Fruit fly (Drosophila melanogaster) whole organism, embryonic: ENCODE results near the gene sdk.
A peak's percentile ranks its signal among the peaks of the same experiment; 100 is the strongest.

Experiments
- Adf1 ChIP-seq: fragments of 200-800 bp; sonication (Bioruptor generic); IDR thresholded peaks from 2 replicates; pipeline ENCODE4 v1.3.6; 2022; ENCODE audit warnings: missing biosample characterization, missing genetic modification characterization
- Aef1 ChIP-seq: fragments of 200-800 bp; sonication (Bioruptor generic); IDR thresholded peaks from 3 replicates; pipeline ENCODE4 v1.3.6; 2022; ENCODE audit warnings: missing biosample characterization, missing genetic modification characterization
- Bgb ChIP-seq: fragments of 200-800 bp; sonication (Bioruptor generic); IDR thresholded peaks from 2 replicates; pipeline ENCODE4 v1.3.6; 2022; ENCODE audit warnings: missing biosample characterization, missing genetic modification characterization; ENCODE audit not compliant: partially characterized antibody
- CG10321 ChIP-seq: fragments of 200-800 bp; sonication (Bioruptor generic); IDR thresholded peaks from 2 replicates; pipeline ENCODE4 v1.3.6; 2022; ENCODE audit warnings: missing biosample characterization, missing genetic modification characterization
- CG12299 ChIP-seq: fragments of 200-800 bp; sonication (Bioruptor generic); optimal IDR thresholded peaks from 2 replicates; lab custom pipeline; 2018; ENCODE audit warnings: missing biosample characterization, mild to moderate bottlenecking, missing genetic modification characterization
- CG14965 ChIP-seq: fragments of 200-800 bp; sonication (Bioruptor generic); optimal IDR thresholded peaks from 2 replicates; lab custom pipeline; 2016; ENCODE audit warnings: missing biosample characterization, missing genetic modification characterization, borderline replicate concordance
- CG15479 ChIP-seq: fragments of 200-800 bp; sonication (Bioruptor generic); optimal IDR thresholded peaks from 3 replicates; lab custom pipeline; 2019; ENCODE audit warnings: missing biosample characterization, mild to moderate bottlenecking, missing genetic modification characterization, moderate library complexity
- CG1603 ChIP-seq: fragments of 200-800 bp; sonication (Bioruptor generic); optimal IDR thresholded peaks from 2 replicates; lab custom pipeline; 2019; ENCODE audit warnings: missing biosample characterization, mild to moderate bottlenecking, missing genetic modification characterization, moderate library complexity
- CG18262 ChIP-seq: fragments of 200-800 bp; optimal IDR thresholded peaks from 3 replicates; lab custom pipeline; 2019; ENCODE audit warnings: missing biosample characterization, mild to moderate bottlenecking, missing genetic modification characterization, moderate library complexity
- CG2199 ChIP-seq: fragments of 200-800 bp; sonication (Bioruptor generic); IDR thresholded peaks from 3 replicates; pipeline ENCODE4 v1.3.6; 2022; ENCODE audit warnings: missing biosample characterization, missing genetic modification characterization
- CG3065 ChIP-seq: fragments of 200-800 bp; sonication (Bioruptor generic); optimal IDR thresholded peaks from 2 replicates; lab custom pipeline; 2016; ENCODE audit warnings: missing biosample characterization, missing genetic modification characterization
- CG4854 ChIP-seq: fragments of 200-800 bp; sonication (Bioruptor generic); optimal IDR thresholded peaks from 2 replicates; lab custom pipeline; 2016; ENCODE audit warnings: missing biosample characterization, missing genetic modification characterization, inconsistent platforms
- CG5180 ChIP-seq: fragments of 200-800 bp; sonication (Bioruptor generic); optimal IDR thresholded peaks from 3 replicates; lab custom pipeline; 2017; ENCODE audit warnings: missing biosample characterization, missing genetic modification characterization, mild to moderate bottlenecking, moderate library complexity, missing genetic modification reagents
- CG7786 ChIP-seq: fragments of 200-800 bp; sonication (Bioruptor generic); optimal IDR thresholded peaks from 2 replicates; lab custom pipeline; 2016; ENCODE audit warnings: missing biosample characterization, missing genetic modification characterization
- CG7987 ChIP-seq: fragments of 200-800 bp; sonication (Bioruptor generic); optimal IDR thresholded peaks from 2 replicates; lab custom pipeline; 2018; ENCODE audit warnings: missing biosample characterization, mild to moderate bottlenecking, missing genetic modification characterization, moderate library complexity
- CG9876 ChIP-seq: fragments of 200-800 bp; sonication (Bioruptor generic); optimal IDR thresholded peaks from 2 replicates; lab custom pipeline; 2016; ENCODE audit warnings: missing biosample characterization, missing genetic modification characterization
- Dbx ChIP-seq: fragments of 200-800 bp; sonication (Bioruptor generic); IDR thresholded peaks from 3 replicates; pipeline ENCODE4 v1.3.6; 2022; ENCODE audit warnings: missing biosample characterization, missing genetic modification characterization
- Drgx ChIP-seq: fragments of 200-800 bp; sonication (Bioruptor generic); IDR thresholded peaks from 2 replicates; pipeline ENCODE4 v1.3.6; 2022; ENCODE audit warnings: missing biosample characterization, missing genetic modification characterization
- ERR ChIP-seq: fragments of 200-800 bp; sonication (Bioruptor generic); optimal IDR thresholded peaks from 2 replicates; lab custom pipeline; 2016; ENCODE audit warnings: missing biosample characterization, missing genetic modification characterization
- H15 ChIP-seq: fragments of 200-800 bp; sonication (Bioruptor generic); IDR thresholded peaks from 3 replicates; pipeline ENCODE4 v1.3.6; 2022; ENCODE audit warnings: missing biosample characterization, missing genetic modification characterization
- Hmr ChIP-seq: fragments of 200-800 bp; sonication (Bioruptor generic); optimal IDR thresholded peaks from 3 replicates; lab custom pipeline; 2017; ENCODE audit warnings: mild to moderate bottlenecking, missing biosample characterization, missing genetic modification reagents, missing genetic modification characterization
- Hr39 ChIP-seq: fragments of >200 bp; optimal IDR thresholded peaks from 2 replicates; lab custom pipeline; 2017
- Hr78 ChIP-seq, 2 experiments: fragments of 200-800 bp in 1 of 2; fragments of >200 bp in 1 of 2; sonication (Bioruptor generic) in 1 of 2; optimal IDR thresholded peaks; 2 replicates each; lab custom pipeline; 2017 to 2019; ENCODE audit warnings: missing biosample characterization in 2 of 2, missing genetic modification characterization in 2 of 2, mild to moderate bottlenecking in 1 of 2, moderate library complexity in 1 of 2
- Nf-YC ChIP-seq: fragments of 200-800 bp; optimal IDR thresholded peaks from 3 replicates; lab custom pipeline; 2019; ENCODE audit warnings: missing biosample characterization, mild to moderate bottlenecking, missing genetic modification characterization, moderate library complexity
- Pdp1 ChIP-seq, 2 experiments: fragments of 200-800 bp; sonication (Bioruptor generic); optimal IDR thresholded peaks; 3 replicates each; lab custom pipeline; 2016; ENCODE audit warnings: missing biosample characterization in 2 of 2, missing genetic modification characterization in 2 of 2, mild to moderate bottlenecking in 1 of 2, moderate library complexity in 1 of 2
- Spps ChIP-seq: fragments of 200-800 bp; sonication (Bioruptor generic); optimal IDR thresholded peaks from 2 replicates; lab custom pipeline; 2018; ENCODE audit warnings: missing biosample characterization, mild to moderate bottlenecking, missing genetic modification characterization
- TFAM ChIP-seq: fragments of 200-800 bp; sonication (Bioruptor generic); optimal IDR thresholded peaks from 2 replicates; lab custom pipeline; 2017; ENCODE audit warnings: missing biosample characterization, missing genetic modification characterization, inconsistent platforms
- bsh ChIP-seq, 2 experiments: fragments of 200-800 bp; sonication (Bioruptor generic); optimal IDR thresholded peaks; 2 replicates each; lab custom pipeline; 2017 to 2018; ENCODE audit warnings: mild to moderate bottlenecking in 2 of 2, missing biosample characterization in 2 of 2, missing genetic modification characterization in 2 of 2, moderate library complexity in 1 of 2
- cg ChIP-seq: fragments of 200-800 bp; sonication (Bioruptor generic); optimal IDR thresholded peaks from 3 replicates; lab custom pipeline; 2019; ENCODE audit warnings: missing biosample characterization, mild to moderate bottlenecking, missing genetic modification characterization, moderate library complexity
- chif ChIP-seq, 2 experiments: fragments of 200-800 bp; sonication (Bioruptor generic); optimal IDR thresholded peaks; 3 replicates each; lab custom pipeline; 2016; ENCODE audit warnings: missing biosample characterization in 2 of 2, missing genetic modification characterization in 2 of 2
- corto ChIP-seq: fragments of 200-800 bp; sonication (Bioruptor generic); optimal IDR thresholded peaks from 2 replicates; lab custom pipeline; 2016; ENCODE audit warnings: missing biosample characterization, mild to moderate bottlenecking, missing genetic modification characterization, moderate library complexity
- dmrt99B ChIP-seq: fragments of 200-800 bp; sonication (Bioruptor generic); optimal IDR thresholded peaks from 2 replicates; lab custom pipeline; 2018; ENCODE audit warnings: missing biosample characterization, mild to moderate bottlenecking, missing genetic modification characterization, moderate library complexity
- fru ChIP-seq: fragments of >200 bp; optimal IDR thresholded peaks from 2 replicates; lab custom pipeline; 2017
- ham ChIP-seq: fragments of 200-800 bp; sonication (Bioruptor generic); IDR thresholded peaks from 2 replicates; pipeline ENCODE4 v1.3.6; 2022; ENCODE audit warnings: missing biosample characterization, missing genetic modification characterization
- hbn ChIP-seq: fragments of 200-800 bp; sonication (Bioruptor generic); IDR thresholded peaks from 2 replicates; pipeline ENCODE4 v1.3.6; 2022; ENCODE audit warnings: missing biosample characterization, missing genetic modification characterization; ENCODE audit not compliant: partially characterized antibody
- insv ChIP-seq, 2 experiments: fragments of 200-800 bp; sonication (Bioruptor generic); optimal IDR thresholded peaks; 3 replicates each; lab custom pipeline; 2016 to 2018; ENCODE audit warnings: missing biosample characterization in 2 of 2, missing genetic modification characterization in 2 of 2
- jing ChIP-seq: fragments of 200-800 bp; sonication (Bioruptor generic); optimal IDR thresholded peaks from 2 replicates; lab custom pipeline; 2018; ENCODE audit warnings: missing biosample characterization, mild to moderate bottlenecking, missing genetic modification characterization
- kah ChIP-seq: fragments of 200-800 bp; sonication (Bioruptor generic); optimal IDR thresholded peaks from 2 replicates; lab custom pipeline; 2018; ENCODE audit warnings: missing biosample characterization, mild to moderate bottlenecking, missing genetic modification characterization
- lab ChIP-seq: fragments of 200-800 bp; sonication (Bioruptor generic); optimal IDR thresholded peaks from 3 replicates; lab custom pipeline; 2017; ENCODE audit warnings: missing biosample characterization, missing genetic modification characterization, mild to moderate bottlenecking, moderate library complexity, missing genetic modification reagents
- nau ChIP-seq: fragments of 200-800 bp; sonication (Bioruptor generic); optimal IDR thresholded peaks from 3 replicates; lab custom pipeline; 2017; ENCODE audit warnings: missing biosample characterization, mild to moderate bottlenecking, missing genetic modification characterization, missing genetic modification reagents
- org-1 ChIP-seq: fragments of 200-800 bp; sonication (Bioruptor generic); optimal IDR thresholded peaks from 2 replicates; lab custom pipeline; 2017; ENCODE audit warnings: missing biosample characterization, missing genetic modification characterization
- pb ChIP-seq: fragments of 200-800 bp; sonication (Bioruptor generic); optimal IDR thresholded peaks from 3 replicates; lab custom pipeline; 2016; ENCODE audit warnings: missing biosample characterization, missing genetic modification characterization
- psq ChIP-seq: fragments of 200-800 bp; sonication (Bioruptor generic); optimal IDR thresholded peaks from 2 replicates; lab custom pipeline; 2017; ENCODE audit warnings: missing biosample characterization, missing genetic modification characterization
- ro ChIP-seq: fragments of 200-800 bp; sonication (Bioruptor generic); IDR thresholded peaks from 2 replicates; pipeline ENCODE4 v1.3.6; 2022; ENCODE audit warnings: missing biosample characterization, missing genetic modification characterization
- ttk ChIP-seq: fragments of 200-800 bp; sonication (Bioruptor generic); IDR thresholded peaks from 2 replicates; pipeline ENCODE4 v2.1.2; 2022; ENCODE audit warnings: missing biosample characterization, missing genetic modification characterization
- vfl ChIP-seq: fragments of 200-800 bp; sonication (Bioruptor generic); optimal IDR thresholded peaks from 2 replicates; lab custom pipeline; 2016; ENCODE audit warnings: missing biosample characterization, missing genetic modification characterization
- yki ChIP-seq: fragments of >200 bp; optimal IDR thresholded peaks from 3 replicates; lab custom pipeline; 2018

sdk gene

DNA sequence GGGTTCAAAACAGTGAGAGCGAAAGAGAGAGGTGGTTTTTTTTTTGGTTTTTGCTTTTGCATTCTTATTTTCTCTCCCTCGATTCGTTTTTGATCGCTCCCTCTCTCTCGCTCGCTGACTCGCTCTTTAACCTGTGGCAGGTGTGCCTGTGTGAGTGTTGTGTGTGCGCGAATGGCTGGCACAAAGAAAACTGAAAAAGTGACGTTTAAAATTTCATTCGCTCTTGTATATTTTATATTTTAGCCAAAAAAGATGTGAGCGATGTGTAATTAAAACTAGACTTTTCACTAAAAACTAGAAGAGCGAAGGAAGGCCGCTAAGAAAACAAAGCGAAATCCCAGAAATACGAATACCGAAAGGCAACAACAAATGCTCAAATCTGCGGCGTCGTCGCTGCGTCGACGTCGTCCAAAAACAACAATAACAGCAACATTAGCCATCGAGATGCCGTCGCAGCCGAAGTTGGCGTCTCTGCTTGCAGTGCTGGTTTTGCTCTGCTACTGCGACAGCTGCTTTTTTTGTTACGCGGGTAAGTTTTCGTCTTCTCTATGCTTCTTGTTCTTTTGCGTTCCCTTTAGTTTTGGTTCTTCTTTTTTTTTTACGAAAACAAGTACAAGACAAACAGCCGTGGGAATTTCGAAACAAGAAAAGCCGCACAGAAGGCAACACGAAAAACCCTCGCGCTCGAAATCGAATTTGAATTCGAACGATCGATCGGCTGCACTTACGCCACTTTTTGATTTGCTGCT is 870 bp downstream of the sdk start (continued):
- TF ChIP-seq TFAM (GFP tag; lab: Kevin White, UChicago) (no peak), CG14965 (GFP tag; lab: Kevin White, UChicago) (no peak), CG7987 (GFP tag; lab: Kevin White, UChicago) (no peak), ham (no peak), CG7786 (GFP tag; lab: Kevin White, UChicago) (no peak), CG12299 (tag; lab: Kevin White, UChicago) (no peak), yki (lab: Kevin White, UChicago) (no peak), Adf1 (peak; percentile 93), CG5180 (GFP tag; lab: Kevin White, UChicago) (no peak), Dbx (GFP tag; lab: Robert Waterston, UW) (no peak), corto (peak; percentile 28), Bgb (GFP tag; lab: Robert Waterston, UW) (no peak), CG3065 (GFP tag; lab: Kevin White, UChicago) (no peak), vfl (GFP tag; lab: Kevin White, UChicago) (no peak), lab (GFP tag; lab: Kevin White, UChicago) (no peak), dmrt99B (tag; lab: Kevin White, UChicago) (no peak), H15 (GFP tag; lab: Robert Waterston, UW) (no peak), psq (GFP tag; lab: Kevin White, UChicago) (peak; percentile 55), CG1603 (tag; lab: Kevin White, UChicago) (no peak), ERR (no peak), CG2199 (GFP tag; lab: Robert Waterston, UW) (0 out of 3 replicates have a peak, but pooled peaks have one; percentile 36), ttk (no peak)
- TF ChIP-seq, all 482 proteins: peak for 17

DNA sequence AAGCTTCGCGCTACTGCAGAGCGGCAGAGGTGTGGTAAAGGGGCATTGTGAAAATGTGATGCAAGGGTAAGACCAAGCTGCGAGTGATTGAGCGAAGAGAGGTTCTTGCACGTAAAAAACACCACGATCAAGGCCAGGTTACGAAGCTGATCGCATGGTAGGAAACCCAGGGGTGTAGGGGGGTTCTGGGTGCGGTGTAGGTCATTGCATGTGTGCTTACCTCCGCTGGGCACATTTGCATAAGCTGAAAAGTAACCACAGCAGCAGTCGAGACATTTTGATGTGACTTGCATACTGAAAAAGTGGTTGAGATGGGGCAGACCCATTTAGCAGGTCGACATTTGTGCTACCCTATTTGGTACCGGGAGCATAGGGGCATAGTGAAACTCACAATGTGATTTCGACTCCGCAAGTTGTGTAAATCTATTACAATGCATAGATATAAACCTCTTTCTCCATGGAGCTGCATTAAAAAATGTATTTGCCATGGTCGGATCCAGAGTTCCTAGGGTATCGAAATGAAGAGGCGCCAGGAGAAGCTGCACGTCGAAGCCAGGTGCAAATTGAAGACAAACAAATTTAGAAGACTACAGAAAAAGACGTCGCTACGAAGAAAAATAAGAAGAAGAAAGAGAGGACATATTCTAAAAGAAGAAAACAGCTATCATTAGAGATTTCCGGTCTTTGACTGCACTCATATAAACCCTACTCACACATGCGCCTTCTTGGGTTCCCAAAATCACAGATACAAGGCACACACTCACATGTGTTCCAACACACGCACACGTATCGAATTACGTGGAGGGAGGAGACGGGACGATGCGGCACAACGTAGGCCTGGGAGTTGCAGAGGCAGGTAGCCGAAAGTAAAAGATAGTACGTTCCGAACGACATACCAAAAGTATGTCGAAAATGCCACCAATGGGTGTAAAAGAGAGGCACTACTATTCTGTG is 6.5 kb downstream of the sdk start:
- no peak for TF ChIP-seq ro
- no peak for TF ChIP-seq Nf-YC (tag; lab: Kevin White, UChicago)
- peak in 1 of 2 experiments; percentile 16 for TF ChIP-seq bsh (GFP tag; optimal IDR thresholded peaks at IDR 0.05; lab: Kevin White, UChicago)
- peak; percentile 77 for TF ChIP-seq CG15479 (GFP tag; lab: Kevin White, UChicago)
- TF ChIP-seq chif (GFP tag; optimal IDR thresholded peaks at IDR 0.05; lab: Kevin White, UChicago), result peak in 1 of 2 experiments; percentile 1
- no peak for TF ChIP-seq pb
- TF ChIP-seq CG4854 (GFP tag; lab: Kevin White, UChicago), result no peak
- no peak for TF ChIP-seq kah
- TF ChIP-seq Hmr, result no peak
- no peak for TF ChIP-seq jing (GFP tag; lab: Kevin White, UChicago)
- no peak for TF ChIP-seq Aef1 (GFP tag; lab: Robert Waterston, UW)
- TF ChIP-seq Hr39 (lab: Kevin White, UChicago), result no peak
- TF ChIP-seq Drgx (GFP tag; lab: Robert Waterston, UW), result no peak
- no peak for TF ChIP-seq Spps (tag; lab: Kevin White, UChicago)
- TF ChIP-seq org-1 (GFP tag; lab: Kevin White, UChicago), result no peak
- TF ChIP-seq Pdp1 (GFP tag; optimal IDR thresholded peaks at IDR 0.05; lab: Kevin White, UChicago), result peak in 1 of 2 experiments; percentile 0
- no peak for TF ChIP-seq hbn
- TF ChIP-seq CG9876, result no peak
- TF ChIP-seq CG18262 (tag; lab: Kevin White, UChicago), result peak; percentile 29
- no peak for TF ChIP-seq insv (GFP tag; optimal IDR thresholded peaks at IDR 0.05; lab: Kevin White, UChicago)
- TF ChIP-seq nau, result no peak
- no peak for TF ChIP-seq fru (lab: Kevin White, UChicago)
- TF ChIP-seq CG1603 (tag; lab: Kevin White, UChicago), result peak; percentile 26
- peak in 1 of 2 experiments; percentile 33 for TF ChIP-seq Hr78 (GFP tag; optimal IDR thresholded peaks at IDR 0.05; lab: Kevin White, UChicago)
- TF ChIP-seq cg, result peak; percentile 76
- no peak for TF ChIP-seq CG10321
